Worm (Caenorhabditis elegans): ENCODE data around the gene agr-1.

Gene agr-1

DNA sequence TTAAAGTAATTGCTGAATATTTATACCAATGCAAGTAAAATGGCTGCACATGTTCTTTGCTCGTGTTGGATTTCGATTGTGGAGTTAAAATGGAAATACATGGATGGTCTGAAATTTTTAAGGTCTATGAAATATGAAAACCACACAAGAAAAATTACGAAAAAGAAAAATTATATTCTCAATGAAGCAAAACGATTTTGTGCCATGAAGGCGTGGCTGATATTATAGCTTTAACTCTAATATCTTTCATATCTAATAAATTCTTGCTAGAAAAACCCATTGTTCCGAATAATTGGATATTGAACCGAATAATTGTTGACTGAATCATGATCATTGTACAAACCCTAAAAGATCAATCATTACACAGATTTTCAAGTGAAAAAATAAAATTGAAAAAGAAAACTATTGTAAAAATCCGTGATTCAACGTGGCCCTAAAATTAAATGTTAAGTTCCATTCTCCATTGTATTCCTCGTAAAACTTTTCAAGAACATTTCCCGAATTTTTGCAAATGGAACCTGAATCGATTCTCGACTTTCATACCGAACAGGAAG is 20.2 kb downstream of the agr-1 start, which contains the start of the genes srx-95 and fis-1:
TSS of gene srx-95 (minus strand) at position 101 of the 554 bp plus-strand sequence.
TSS of gene fis-1 (plus strand) at position 504 of the 554 bp plus-strand sequence.
- TF ChIP-seq snpc-4 (tag; optimal IDR thresholded peaks at IDR 0.05) (no peak), R02D3.7 (tag; optimal IDR thresholded peaks at IDR 0.05) (no peak)

DNA sequence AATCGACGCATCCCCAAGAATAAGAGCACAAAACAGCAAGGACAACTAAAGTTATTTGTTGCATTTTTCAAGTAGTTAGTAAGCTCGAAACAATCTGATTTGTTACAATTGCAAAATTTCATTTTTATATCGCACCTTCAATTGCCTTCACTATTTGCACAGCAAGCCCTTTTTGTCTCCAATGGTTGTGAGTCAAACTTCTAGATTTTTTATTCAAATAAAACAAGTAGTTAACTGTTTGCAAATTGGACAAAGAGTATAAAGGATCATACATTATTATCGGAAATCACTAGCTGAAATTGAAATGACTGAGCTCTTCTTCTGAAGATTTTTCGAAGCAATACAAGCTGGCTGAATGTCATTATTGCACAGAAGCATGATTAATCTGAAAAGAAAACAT is 22.1 kb downstream of the agr-1 start, which contains the start of gene F41G3.21:
TSS of gene F41G3.21 (minus strand) at position 101 of the 400 bp plus-strand sequence.
- no peak for TF ChIP-seq ceh-82 (tag; optimal IDR thresholded peaks at IDR 0.05)
- TF ChIP-seq elt-3 (tag; optimal IDR thresholded peaks at IDR 0.05), result no peak
- no peak for TF ChIP-seq aly-2 (tag; optimal IDR thresholded peaks at IDR 0.05)
- no peak for TF ChIP-seq ceh-9 (tag; optimal IDR thresholded peaks at IDR 0.05)
- TF ChIP-seq skn-1 (tag; optimal IDR thresholded peaks at IDR 0.05), result no peak
- TF ChIP-seq ceh-28 (tag; optimal IDR thresholded peaks at IDR 0.05), result no peak
- no peak for TF ChIP-seq fkh-2 (tag; optimal IDR thresholded peaks at IDR 0.05)
- no peak for TF ChIP-seq elt-2 (tag; optimal IDR thresholded peaks at IDR 0.05)
- no peak for TF ChIP-seq nhr-43 (tag; optimal IDR thresholded peaks at IDR 0.05; ENCODE audit: poor library complexity, severe bottlenecking)
- TF ChIP-seq fkh-10 (GFP tag; optimal IDR thresholded peaks at IDR 0.05), result no peak
- no peak for TF ChIP-seq daf-12 (tag; optimal IDR thresholded peaks at IDR 0.05)
- no peak for TF ChIP-seq mml-1 (tag; optimal IDR thresholded peaks at IDR 0.05)
- TF ChIP-seq nhr-23 (tag; optimal IDR thresholded peaks at IDR 0.05), result no peak
- no peak for TF ChIP-seq egl-27 (tag; optimal IDR thresholded peaks at IDR 0.05)
- TF ChIP-seq ztf-11 (tag; optimal IDR thresholded peaks at IDR 0.05), result no peak
- no peak for TF ChIP-seq nhr-28 (tag; optimal IDR thresholded peaks at IDR 0.05)
- no peak for TF ChIP-seq ceh-16 (tag; optimal IDR thresholded peaks at IDR 0.05)
- TF ChIP-seq mdl-1 (tag; optimal IDR thresholded peaks at IDR 0.05), result no peak

DNA sequence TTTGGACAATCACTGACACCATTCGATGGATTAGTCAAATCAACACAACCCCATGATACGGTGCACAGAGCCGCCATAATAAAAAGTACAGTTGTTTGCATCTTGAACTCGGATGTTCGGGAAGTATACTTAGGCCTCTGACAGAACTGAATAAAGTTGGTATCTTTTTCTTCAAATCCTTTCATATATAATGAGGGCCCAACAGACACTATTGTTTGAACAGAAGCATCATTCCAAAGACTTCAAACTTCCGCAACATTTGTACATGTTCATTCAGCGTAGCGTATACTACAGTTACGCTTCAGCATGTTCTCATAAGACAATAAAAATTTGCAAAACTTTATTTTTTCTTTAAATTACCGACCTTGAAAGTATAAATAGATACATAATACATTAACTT is 22.9 kb downstream of the agr-1 start, which contains the start of gene F41G3.19:
TSS of gene F41G3.19 (minus strand) at position 101 of the 400 bp plus-strand sequence.
- TF ChIP-seq ZK546.5 (tag; optimal IDR thresholded peaks at IDR 0.05), result no peak
- TF ChIP-seq ceh-16 (tag; optimal IDR thresholded peaks at IDR 0.05), result no peak
- no peak for TF ChIP-seq fkh-10 (GFP tag; optimal IDR thresholded peaks at IDR 0.05)
- TF ChIP-seq tbx-2 (tag; optimal IDR thresholded peaks at IDR 0.05), result no peak
- TF ChIP-seq nhr-11 (tag; optimal IDR thresholded peaks at IDR 0.05), result no peak
- TF ChIP-seq lin-39 (tag; optimal IDR thresholded peaks at IDR 0.05), result no peak
- TF ChIP-seq zag-1 (tag; optimal IDR thresholded peaks at IDR 0.05), result no peak
- no peak for TF ChIP-seq nhr-25 (tag; optimal IDR thresholded peaks at IDR 0.05)
- no peak for TF ChIP-seq ceh-82 (tag; optimal IDR thresholded peaks at IDR 0.05)
- TF ChIP-seq egl-27 (tag; optimal IDR thresholded peaks at IDR 0.05), result no peak
- TF ChIP-seq fkh-2 (tag; optimal IDR thresholded peaks at IDR 0.05), result no peak
- TF ChIP-seq unc-39 (tag; optimal IDR thresholded peaks at IDR 0.05), result no peak
- TF ChIP-seq nhr-23 (tag; optimal IDR thresholded peaks at IDR 0.05), result no peak
- TF ChIP-seq daf-12 (tag; optimal IDR thresholded peaks at IDR 0.05), result no peak
- no peak for TF ChIP-seq nhr-76 (tag; optimal IDR thresholded peaks at IDR 0.05)
- no peak for TF ChIP-seq nhr-43 (tag; optimal IDR thresholded peaks at IDR 0.05; ENCODE audit: poor library complexity, severe bottlenecking)
- no peak for TF ChIP-seq jun-1 (tag; optimal IDR thresholded peaks at IDR 0.05)
- no peak for TF ChIP-seq aly-2 (tag; optimal IDR thresholded peaks at IDR 0.05)
- no peak for TF ChIP-seq elt-1 (tag; optimal IDR thresholded peaks at IDR 0.05)

DNA sequence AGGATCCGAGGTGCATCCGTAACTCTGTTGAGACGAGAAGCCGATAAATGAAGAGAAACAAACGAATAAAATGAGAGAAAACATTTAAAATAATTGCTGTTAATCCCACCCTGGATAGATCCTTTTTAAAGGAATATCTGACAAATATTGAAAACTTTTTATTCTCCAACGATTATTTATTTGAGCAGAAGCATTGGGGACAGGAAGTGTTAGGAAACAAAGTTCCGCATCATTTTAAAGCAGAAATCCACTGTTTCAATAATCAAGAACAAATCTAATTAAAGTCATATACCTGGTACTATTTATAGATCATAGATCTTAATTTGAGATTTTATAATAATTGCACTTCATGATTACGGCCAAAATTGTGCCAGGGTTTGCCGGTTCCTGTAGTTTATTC is 24.0 kb downstream of the agr-1 start, which contains the start of gene F41G3.20:
TSS of gene F41G3.20 (minus strand) at position 101 of the 400 bp plus-strand sequence.
- TF ChIP-seq lin-39 (tag; optimal IDR thresholded peaks at IDR 0.05) (no peak), eor-1 (tag; optimal IDR thresholded peaks at IDR 0.05) (no peak), sea-2 (GFP tag; optimal IDR thresholded peaks at IDR 0.05) (no peak), ZK546.5 (tag; optimal IDR thresholded peaks at IDR 0.05) (no peak), lsy-12 (tag; optimal IDR thresholded peaks at IDR 0.05) (no peak), elt-1 (tag; optimal IDR thresholded peaks at IDR 0.05) (no peak), ceh-82 (tag; optimal IDR thresholded peaks at IDR 0.05) (no peak), lin-15B (tag; optimal IDR thresholded peaks at IDR 0.05) (no peak), skn-1 (tag; optimal IDR thresholded peaks at IDR 0.05) (no peak), nhr-28 (tag; optimal IDR thresholded peaks at IDR 0.05) (no peak), ceh-28 (tag; optimal IDR thresholded peaks at IDR 0.05) (no peak), zag-1 (tag; optimal IDR thresholded peaks at IDR 0.05) (no peak), daf-12 (tag; optimal IDR thresholded peaks at IDR 0.05) (no peak), ztf-11 (tag; optimal IDR thresholded peaks at IDR 0.05) (no peak), fkh-2 (tag; optimal IDR thresholded peaks at IDR 0.05) (no peak)

All from whole organism, L3 larva.